Fruit fly (Drosophila melanogaster) Kc167 (cell line): Measurements from ENCODE around the gene CG43389.

Source experiments
- Myc ChIP-seq: fragments of >200 bp; optimal IDR thresholded peaks from 2 replicates; lab custom pipeline; 2017; ENCODE audit warnings: missing external identifiers
- Sin3A ChIP-seq: fragments of >200 bp; optimal IDR thresholded peaks from 2 replicates; lab custom pipeline; 2018; ENCODE audit warnings: missing external identifiers
- h ChIP-seq: fragments of >200 bp; optimal IDR thresholded peaks from 3 replicates; lab custom pipeline; 2018; ENCODE audit warnings: missing external identifiers
- insv ChIP-seq: fragments of >200 bp; optimal IDR thresholded peaks from 3 replicates; lab custom pipeline; 2018; ENCODE audit warnings: missing external identifiers
- psq ChIP-seq: fragments of >200 bp; optimal IDR thresholded peaks from 2 replicates; lab custom pipeline; 2017; ENCODE audit warnings: missing external identifiers
- ttk ChIP-seq: sonication (Bioruptor generic); optimal IDR thresholded peaks from 2 replicates; lab custom pipeline; 2017; ENCODE audit warnings: missing external identifiers

Gene CG43389

DNA sequence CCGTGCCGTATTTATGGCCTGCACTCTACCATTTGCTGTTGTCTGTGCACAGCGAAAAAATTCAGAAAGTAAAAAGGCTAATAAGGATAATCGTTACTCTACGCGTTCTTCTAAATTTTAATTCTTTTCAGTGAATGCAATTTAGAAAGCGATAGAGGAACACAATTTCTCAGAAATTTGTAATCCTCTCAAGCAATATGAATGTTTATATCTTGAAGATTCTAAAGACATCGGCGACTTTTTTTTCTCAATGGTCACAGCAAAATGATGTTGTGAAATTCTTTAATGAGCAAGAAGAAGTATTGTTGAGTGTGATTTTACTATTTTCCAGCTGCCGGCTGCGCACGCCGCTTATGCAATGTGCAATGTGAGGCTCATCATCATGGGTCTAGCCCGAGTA is 5.1 kb downstream of the CG43389 start:
- TF ChIP-seq Sin3A (lab: Kevin White, UChicago) (no peak), psq (lab: Kevin White, UChicago) (no peak), ttk (lab: Kevin White, UChicago) (no peak)

DNA sequence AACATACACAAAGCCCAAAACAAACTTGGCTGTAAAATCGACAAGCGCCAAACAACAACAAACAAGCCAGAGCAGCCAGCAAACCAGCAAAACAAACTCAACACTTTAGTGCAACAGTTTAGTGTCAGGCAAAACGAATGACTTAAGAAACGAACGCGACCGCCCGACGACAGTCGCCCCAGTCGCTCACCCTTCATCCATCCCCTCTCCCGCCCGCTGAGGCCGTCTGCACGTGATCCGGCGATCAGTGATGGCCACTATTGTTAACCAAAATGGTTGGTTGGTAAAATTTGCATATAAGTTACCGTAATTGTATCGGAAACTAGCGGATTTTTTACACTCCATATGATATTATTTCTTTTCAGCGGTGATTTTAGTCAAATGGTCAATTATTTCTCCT is 5.8 kb downstream of the CG43389 start:
- no peak for TF ChIP-seq psq (lab: Kevin White, UChicago)
- TF ChIP-seq h = no peak
- TF ChIP-seq Sin3A (lab: Kevin White, UChicago) = no peak
- no peak for TF ChIP-seq insv (lab: Kevin White, UChicago)
- TF ChIP-seq ttk (lab: Kevin White, UChicago) = no peak

- TF ChIP-seq insv (lab: Kevin White, UChicago) = no peak
- TF ChIP-seq ttk (lab: Kevin White, UChicago) = no peak
- no peak for TF ChIP-seq Myc (lab: Kevin White, UChicago)
- no peak for TF ChIP-seq h
- TF ChIP-seq Sin3A (lab: Kevin White, UChicago) = no peak
- TF ChIP-seq psq (lab: Kevin White, UChicago) = no peak
Measured at dm6 chr3L:3257690-3258089, 9.9 kb downstream of the CG43389 start, which contains the start of gene ckd. TSS of gene ckd (plus strand) at chr3L:3257878.

DNA sequence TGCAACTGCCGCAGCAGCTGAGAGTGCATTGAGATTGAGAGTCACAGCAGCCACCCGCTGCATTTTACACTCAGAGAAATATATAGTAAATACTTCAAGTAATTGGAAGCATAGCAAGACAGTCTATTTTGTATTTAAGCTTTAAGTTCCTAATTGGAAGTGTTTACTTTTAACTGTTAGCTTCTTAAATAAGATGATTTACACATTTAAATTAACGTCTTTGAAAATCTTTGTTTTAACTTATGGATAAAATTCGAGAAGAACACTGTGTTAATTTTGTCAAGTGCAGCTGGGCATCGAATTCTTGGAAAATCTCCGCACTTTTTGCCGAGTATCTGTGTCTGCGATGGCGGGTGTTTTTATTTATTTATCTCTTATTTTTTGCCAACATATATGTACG is 11.9 kb downstream of the CG43389 start:
- TF ChIP-seq insv (lab: Kevin White, UChicago) (no peak), ttk (lab: Kevin White, UChicago) (no peak), h (no peak), Sin3A (lab: Kevin White, UChicago) (no peak), Myc (lab: Kevin White, UChicago) (no peak), psq (lab: Kevin White, UChicago) (no peak)

DNA sequence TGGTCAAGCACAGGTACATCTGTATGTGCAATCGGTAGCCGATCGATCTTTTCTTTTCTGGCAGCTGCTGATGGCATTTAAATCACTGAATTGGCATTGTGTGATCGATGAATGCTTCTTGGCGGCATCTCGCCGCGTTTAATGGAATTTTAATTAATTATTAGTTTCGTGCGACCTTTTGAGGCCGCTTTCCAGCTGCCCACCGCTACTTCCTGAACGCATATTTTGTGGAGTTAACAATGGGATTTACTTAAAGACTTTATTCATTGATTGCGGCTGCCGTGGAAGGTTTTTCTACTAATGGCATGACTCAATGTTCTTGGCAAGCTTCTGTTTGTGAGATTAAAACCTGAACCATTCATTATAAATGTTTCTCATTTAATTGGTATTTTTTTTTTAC is 13.8 kb downstream of the CG43389 start:
- TF ChIP-seq psq (lab: Kevin White, UChicago) = no peak
- no peak for TF ChIP-seq Myc (lab: Kevin White, UChicago)
- no peak for TF ChIP-seq h
- no peak for TF ChIP-seq ttk (lab: Kevin White, UChicago)
- TF ChIP-seq insv (lab: Kevin White, UChicago) = no peak
- TF ChIP-seq Sin3A (lab: Kevin White, UChicago) = no peak

DNA sequence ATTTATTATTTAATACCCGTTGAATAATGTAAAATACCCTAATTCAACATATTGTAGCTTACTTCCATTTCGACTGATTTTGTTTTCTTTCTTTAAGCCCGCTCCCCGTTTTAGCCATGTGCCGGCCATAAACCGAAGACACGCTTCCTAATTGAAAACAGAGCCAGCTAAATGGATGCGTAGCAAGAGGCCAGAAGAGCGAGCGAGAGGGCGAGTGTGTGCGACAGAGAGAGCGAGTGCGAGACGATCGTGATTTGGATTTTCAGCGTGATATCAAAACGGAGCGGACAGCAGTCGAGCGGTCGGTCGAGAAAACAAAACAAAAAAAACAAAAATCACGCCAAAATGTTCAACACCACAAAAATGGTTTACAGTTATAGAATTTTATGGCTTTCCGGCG is 18.5 kb downstream of the CG43389 start:
- TF ChIP-seq ttk (lab: Kevin White, UChicago) (no peak), insv (lab: Kevin White, UChicago) (no peak), h (no peak), Sin3A (lab: Kevin White, UChicago) (no peak), Myc (lab: Kevin White, UChicago) (no peak), psq (lab: Kevin White, UChicago) (no peak)

DNA sequence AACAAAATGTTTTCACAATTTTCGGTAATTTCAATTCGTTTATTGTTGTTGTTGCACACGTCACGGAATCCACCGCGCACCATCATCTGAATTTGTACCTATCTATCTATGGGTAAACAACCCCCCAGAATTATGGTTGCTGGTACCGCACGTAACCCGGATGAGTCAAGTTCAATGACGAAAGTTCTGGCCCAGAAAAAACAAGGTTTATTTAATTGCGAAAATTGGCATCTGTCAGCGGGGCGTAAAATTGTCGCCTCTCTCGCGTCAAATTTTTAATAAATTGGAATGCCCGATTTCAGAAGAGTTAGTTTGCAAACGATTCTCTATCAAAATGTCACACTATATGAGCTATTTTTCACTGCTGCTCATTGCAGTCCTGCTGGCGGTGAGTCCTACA is 20.3 kb downstream of the CG43389 start, which contains the start of gene CG34265:
Gene CG34265, plus strand, starts transcription at position 301 of the 400 bp plus-strand sequence.
- TF ChIP-seq h = no peak
- no peak for TF ChIP-seq psq (lab: Kevin White, UChicago)
- no peak for TF ChIP-seq ttk (lab: Kevin White, UChicago)
- no peak for TF ChIP-seq Sin3A (lab: Kevin White, UChicago)
- no peak for TF ChIP-seq insv (lab: Kevin White, UChicago)
- TF ChIP-seq Myc (lab: Kevin White, UChicago) = no peak

- TF ChIP-seq h = no peak
Measured at dm6 chr3L:3270736-3271135, 22.9 kb downstream of the CG43389 start, which contains the start of gene CG14960. TSS of gene CG14960 (plus strand) at chr3L:3271036.

- no peak for TF ChIP-seq Myc (lab: Kevin White, UChicago)
- TF ChIP-seq psq (lab: Kevin White, UChicago) = no peak
- no peak for TF ChIP-seq ttk (lab: Kevin White, UChicago)
- no peak for TF ChIP-seq h
- no peak for TF ChIP-seq insv (lab: Kevin White, UChicago)
Measured at dm6 chr3L:3274463-3275177, 26.8 kb downstream of the CG43389 start.

DNA sequence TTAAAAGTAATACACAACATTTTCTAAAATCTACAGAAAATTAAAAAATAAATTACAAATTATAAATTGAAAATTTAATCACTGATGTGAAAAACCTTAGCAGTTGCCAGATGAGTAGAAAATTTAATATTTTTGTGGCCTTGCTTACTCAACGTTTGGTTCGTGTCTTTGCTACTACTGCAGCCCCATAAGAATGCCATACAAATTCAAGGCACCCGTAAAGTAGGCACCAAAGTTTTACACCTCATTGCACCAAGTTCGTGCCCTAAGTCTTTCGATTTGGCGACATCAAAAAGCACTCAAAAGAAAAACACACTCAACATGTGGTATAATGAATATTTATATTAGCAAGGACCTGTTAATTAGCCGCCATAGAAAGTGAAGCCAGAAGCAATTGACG is 29.1 kb downstream of the CG43389 start:
- TF ChIP-seq h = no peak
- TF ChIP-seq ttk (lab: Kevin White, UChicago) = no peak
- no peak for TF ChIP-seq Sin3A (lab: Kevin White, UChicago)
- TF ChIP-seq psq (lab: Kevin White, UChicago) = no peak
- TF ChIP-seq Myc (lab: Kevin White, UChicago) = no peak
- no peak for TF ChIP-seq insv (lab: Kevin White, UChicago)

dm6 chr3L:3279930-3280329 is 32.1 kb downstream of the CG43389 start, which contains the start of gene CG12017:
TSS of gene CG12017 (plus strand) at chr3L:3280239.
- TF ChIP-seq insv (lab: Kevin White, UChicago) = no peak
- no peak for TF ChIP-seq h
- TF ChIP-seq Myc (lab: Kevin White, UChicago) = no peak
- TF ChIP-seq psq (lab: Kevin White, UChicago) = no peak
- no peak for TF ChIP-seq Sin3A (lab: Kevin White, UChicago)
- no peak for TF ChIP-seq ttk (lab: Kevin White, UChicago)

DNA sequence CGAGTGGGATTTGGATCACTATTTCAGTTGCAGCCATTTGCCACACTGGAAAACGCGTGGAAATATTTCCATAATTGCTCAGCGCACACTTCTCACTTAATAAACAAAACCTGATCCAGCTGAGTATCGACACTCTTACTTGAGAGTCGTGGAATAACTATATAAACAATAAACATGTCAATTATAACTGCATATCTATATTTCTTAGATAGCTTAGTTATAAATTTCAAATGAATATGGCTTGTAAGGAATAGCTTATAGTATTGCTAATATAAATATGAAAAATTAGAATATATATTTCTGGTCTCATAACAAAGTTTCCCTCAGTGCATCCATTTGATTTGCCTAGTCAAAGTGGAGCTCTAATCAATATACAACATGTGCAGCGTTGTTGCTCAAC is 35.4 kb downstream of the CG43389 start:
- TF ChIP-seq Sin3A (lab: Kevin White, UChicago) = no peak

DNA sequence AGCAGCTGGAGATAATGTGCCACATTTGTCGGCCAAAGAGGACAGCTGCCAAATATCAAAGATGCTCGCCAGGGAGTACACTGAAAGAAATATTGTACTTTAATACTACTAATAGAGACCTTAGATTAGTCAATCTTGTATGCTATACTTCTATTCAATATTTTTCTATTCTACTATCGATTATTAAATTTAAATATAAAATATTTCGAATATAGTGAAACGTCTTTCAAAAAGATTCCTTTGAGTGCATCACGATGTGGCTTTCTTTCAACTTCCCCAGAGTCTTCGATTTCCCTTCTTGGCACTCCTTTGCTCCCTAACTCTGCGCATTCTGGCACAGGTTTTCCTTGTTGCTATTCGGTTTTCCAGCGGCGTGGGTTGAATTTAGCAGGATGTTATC is 37.1 kb downstream of the CG43389 start:
- TF ChIP-seq Myc (lab: Kevin White, UChicago) (no peak), h (no peak), Sin3A (lab: Kevin White, UChicago) (no peak), insv (lab: Kevin White, UChicago) (no peak), psq (lab: Kevin White, UChicago) (no peak), ttk (lab: Kevin White, UChicago) (no peak)
